Fruit fly (Drosophila melanogaster) whole organism, embryonic: ENCODE data around the gene CG5921.
A peak's percentile ranks its signal among the peaks of the same experiment; 100 is the strongest.

ENCODE experiments used
- Aef1 ChIP-seq: fragments of 200-800 bp; sonication (Bioruptor generic); IDR thresholded peaks from 3 replicates; pipeline ENCODE4 v1.3.6; 2022; ENCODE audit warnings: missing biosample characterization, missing genetic modification characterization
- Atf6 ChIP-seq: fragments of 200-800 bp; sonication (Bioruptor generic); IDR thresholded peaks from 2 replicates; pipeline ENCODE4 v1.3.6; 2022; ENCODE audit warnings: missing biosample characterization, missing genetic modification characterization
- CG11696 ChIP-seq: fragments of 200-800 bp; sonication (Bioruptor generic); IDR thresholded peaks from 2 replicates; pipeline ENCODE4 v1.3.6; 2022; ENCODE audit warnings: missing biosample characterization, missing genetic modification characterization
- CG13424 ChIP-seq: fragments of 200-800 bp; sonication (Bioruptor generic); optimal IDR thresholded peaks from 2 replicates; lab custom pipeline; 2019; ENCODE audit warnings: missing biosample characterization, mild to moderate bottlenecking, missing genetic modification characterization, moderate library complexity
- CG13775 ChIP-seq: fragments of 200-800 bp; sonication (Bioruptor generic); optimal IDR thresholded peaks from 3 replicates; lab custom pipeline; 2017; ENCODE audit warnings: missing biosample characterization, mild to moderate bottlenecking, missing genetic modification characterization
- CG14441 ChIP-seq: fragments of 200-800 bp; sonication (Bioruptor generic); IDR thresholded peaks from 2 replicates; pipeline ENCODE4 v1.3.6; 2022; ENCODE audit warnings: missing biosample characterization, missing genetic modification characterization
- CG14667 ChIP-seq: fragments of 200-800 bp; sonication (Bioruptor generic); IDR thresholded peaks from 2 replicates; pipeline ENCODE4 v1.3.6; 2022; ENCODE audit warnings: missing biosample characterization, missing genetic modification characterization
- CG15514 ChIP-seq: fragments of 200-800 bp; sonication (Bioruptor generic); optimal IDR thresholded peaks from 3 replicates; lab custom pipeline; 2017; ENCODE audit warnings: missing biosample characterization, missing genetic modification characterization, mild to moderate bottlenecking, moderate library complexity, missing genetic modification reagents
- CG16815 ChIP-seq: fragments of 200-800 bp; sonication (Bioruptor generic); optimal IDR thresholded peaks from 3 replicates; lab custom pipeline; 2017; ENCODE audit warnings: missing biosample characterization, mild to moderate bottlenecking, missing genetic modification characterization
- CG2120 ChIP-seq: fragments of 200-800 bp; sonication (Bioruptor generic); optimal IDR thresholded peaks from 3 replicates; lab custom pipeline; 2016; ENCODE audit warnings: missing biosample characterization, missing genetic modification characterization
- CG3163 ChIP-seq: fragments of 200-800 bp; sonication (Bioruptor generic); optimal IDR thresholded peaks from 3 replicates; lab custom pipeline; 2016; ENCODE audit warnings: missing biosample characterization, missing genetic modification characterization
- CG32772 ChIP-seq: fragments of 200-800 bp; sonication (Bioruptor generic); IDR thresholded peaks from 2 replicates; pipeline ENCODE4 v1.3.6; 2022; ENCODE audit warnings: missing biosample characterization, missing genetic modification characterization
- CG34422 ChIP-seq: fragments of 200-800 bp; sonication (Bioruptor generic); IDR thresholded peaks from 3 replicates; pipeline ENCODE4 v1.3.6; 2022; ENCODE audit warnings: missing biosample characterization, missing genetic modification characterization
- CG4707 ChIP-seq: fragments of 200-800 bp; sonication (Bioruptor generic); optimal IDR thresholded peaks from 2 replicates; lab custom pipeline; 2018; ENCODE audit warnings: missing biosample characterization, mild to moderate bottlenecking, missing genetic modification characterization, moderate library complexity
- CG6654 ChIP-seq: fragments of 200-800 bp; sonication (Bioruptor generic); optimal IDR thresholded peaks from 2 replicates; lab custom pipeline; 2017; ENCODE audit warnings: missing biosample characterization, mild to moderate bottlenecking, missing genetic modification characterization
- CG6813 ChIP-seq: fragments of 200-800 bp; sonication (Bioruptor generic); optimal IDR thresholded peaks from 2 replicates; lab custom pipeline; 2017; ENCODE audit warnings: missing biosample characterization, missing genetic modification characterization, mild to moderate bottlenecking, moderate library complexity, missing genetic modification reagents
- CG8290 ChIP-seq, 3 experiments: fragments of 200-800 bp; sonication (Bioruptor generic); optimal IDR thresholded peaks; 2 replicates each; lab custom pipeline; 2016 to 2019; ENCODE audit warnings: missing biosample characterization in 3 of 3, missing genetic modification characterization in 3 of 3, mild to moderate bottlenecking in 2 of 3, moderate library complexity in 1 of 3
- CG8944 ChIP-seq: fragments of 200-800 bp; sonication (Bioruptor generic); optimal IDR thresholded peaks from 3 replicates; lab custom pipeline; 2016; ENCODE audit warnings: missing biosample characterization, missing genetic modification characterization
- Chrac-16 ChIP-seq: fragments of 200-800 bp; sonication (Bioruptor generic); optimal IDR thresholded peaks from 3 replicates; lab custom pipeline; 2016; ENCODE audit warnings: missing biosample characterization, missing genetic modification characterization
- D ChIP-seq, 2 experiments: fragments of 200-800 bp in 1 of 2; fragments of >200 bp in 1 of 2; sonication (Bioruptor generic) in 1 of 2; optimal IDR thresholded peaks; 2 replicates in 1 of 2; 3 replicates in 1 of 2; lab custom pipeline; 2017; ENCODE audit warnings: mild to moderate bottlenecking in 1 of 2, missing biosample characterization in 1 of 2, missing genetic modification characterization in 1 of 2, missing genetic modification reagents in 1 of 2
- Dbx ChIP-seq: fragments of 200-800 bp; sonication (Bioruptor generic); IDR thresholded peaks from 3 replicates; pipeline ENCODE4 v1.3.6; 2022; ENCODE audit warnings: missing biosample characterization, missing genetic modification characterization
- Dek ChIP-seq: fragments of 200-800 bp; sonication (Bioruptor generic); optimal IDR thresholded peaks from 3 replicates; lab custom pipeline; 2019; ENCODE audit warnings: missing biosample characterization, mild to moderate bottlenecking, missing genetic modification characterization, moderate library complexity
- Dref ChIP-seq: fragments of 200-800 bp; sonication (Bioruptor generic); IDR thresholded peaks from 2 replicates; pipeline ENCODE4 v1.3.6; 2022; ENCODE audit warnings: missing biosample characterization, missing genetic modification characterization
- Jarid2 ChIP-seq: fragments of 200-800 bp; sonication (Bioruptor generic); optimal IDR thresholded peaks from 3 replicates; lab custom pipeline; 2017; ENCODE audit warnings: mild to moderate bottlenecking, missing biosample characterization, missing genetic modification reagents, missing genetic modification characterization
- MTF-1 ChIP-seq: fragments of 200-800 bp; sonication (Bioruptor generic); optimal IDR thresholded peaks from 2 replicates; lab custom pipeline; 2018; ENCODE audit warnings: missing biosample characterization, mild to moderate bottlenecking, missing genetic modification characterization, borderline replicate concordance
- Meics ChIP-seq: fragments of 200-800 bp; sonication (Bioruptor generic); optimal IDR thresholded peaks from 2 replicates; lab custom pipeline; 2017; ENCODE audit warnings: missing biosample characterization, mild to moderate bottlenecking, missing genetic modification characterization
- NFAT ChIP-seq: fragments of 200-800 bp; sonication (Bioruptor generic); IDR thresholded peaks from 2 replicates; pipeline ENCODE4 v1.3.6; 2022; ENCODE audit warnings: missing biosample characterization, missing genetic modification characterization
- NfI ChIP-seq: fragments of 200-800 bp; sonication (Bioruptor generic); optimal IDR thresholded peaks from 3 replicates; lab custom pipeline; 2018; ENCODE audit warnings: missing biosample characterization, mild to moderate bottlenecking, missing genetic modification characterization, moderate library complexity
- Oaz ChIP-seq: fragments of 200-800 bp; sonication (Bioruptor generic); IDR thresholded peaks from 2 replicates; pipeline ENCODE4 v1.3.6; 2022; ENCODE audit warnings: missing biosample characterization, missing genetic modification characterization
- Optix ChIP-seq: fragments of 200-800 bp; sonication (Bioruptor generic); IDR thresholded peaks from 3 replicates; pipeline ENCODE4 v1.3.6; 2022; ENCODE audit warnings: missing biosample characterization, missing genetic modification characterization
- Xbp1 ChIP-seq: fragments of 200-800 bp; sonication (Bioruptor generic); optimal IDR thresholded peaks from 3 replicates; lab custom pipeline; 2016; ENCODE audit warnings: missing biosample characterization, mild to moderate bottlenecking, missing genetic modification characterization
- Xrp1 ChIP-seq: fragments of 200-800 bp; sonication (Bioruptor generic); IDR thresholded peaks from 2 replicates; pipeline ENCODE4 v1.3.6; 2022; ENCODE audit warnings: missing biosample characterization, missing genetic modification characterization
- bowl ChIP-seq: fragments of 200-800 bp; sonication (Bioruptor generic); IDR thresholded peaks from 2 replicates; pipeline ENCODE4 v1.3.6; 2022; ENCODE audit warnings: missing biosample characterization, missing genetic modification characterization
- btn ChIP-seq: fragments of 200-800 bp; sonication (Bioruptor generic); optimal IDR thresholded peaks from 2 replicates; lab custom pipeline; 2016; ENCODE audit warnings: missing biosample characterization, missing genetic modification characterization
- chif ChIP-seq, 2 experiments: fragments of 200-800 bp; sonication (Bioruptor generic); optimal IDR thresholded peaks; 3 replicates each; lab custom pipeline; 2016; ENCODE audit warnings: missing biosample characterization in 2 of 2, missing genetic modification characterization in 2 of 2
- chn ChIP-seq: fragments of 200-800 bp; sonication (Bioruptor generic); optimal IDR thresholded peaks from 2 replicates; lab custom pipeline; 2016; ENCODE audit warnings: missing biosample characterization, missing genetic modification characterization
- crp ChIP-seq, 2 experiments: fragments of 200-800 bp; sonication (Bioruptor generic); optimal IDR thresholded peaks; 2 replicates in 1 of 2; 3 replicates in 1 of 2; lab custom pipeline; 2017; ENCODE audit warnings: missing biosample characterization in 2 of 2, missing genetic modification characterization in 2 of 2, mild to moderate bottlenecking in 1 of 2, moderate library complexity in 1 of 2
- h ChIP-seq: fragments of >200 bp; optimal IDR thresholded peaks from 2 replicates; lab custom pipeline; 2017
- lilli ChIP-seq: fragments of 200-800 bp; sonication (Bioruptor generic); optimal IDR thresholded peaks from 3 replicates; lab custom pipeline; 2016; ENCODE audit warnings: missing biosample characterization, missing genetic modification characterization
- lov ChIP-seq, 2 experiments: fragments of 200-800 bp in 1 of 2; fragments of >200 bp in 1 of 2; sonication (Bioruptor generic) in 1 of 2; IDR thresholded peaks in 1 of 2; optimal IDR thresholded peaks in 1 of 2; 2 replicates in 1 of 2; 3 replicates in 1 of 2; pipeline versions ENCODE4 v1.3.6 to Lab custom; 2017 to 2022; ENCODE audit warnings: missing biosample characterization in 1 of 2, missing genetic modification characterization in 1 of 2
- peb ChIP-seq: fragments of 200-800 bp; sonication (Bioruptor generic); IDR thresholded peaks from 2 replicates; pipeline ENCODE4 v1.3.6; 2022; ENCODE audit warnings: missing biosample characterization, missing genetic modification characterization
- pum ChIP-seq: fragments of 200-800 bp; sonication (Bioruptor generic); optimal IDR thresholded peaks from 2 replicates; lab custom pipeline; 2016; ENCODE audit warnings: missing biosample characterization, missing genetic modification characterization
- repo ChIP-seq: fragments of 200-800 bp; sonication (Bioruptor generic); optimal IDR thresholded peaks from 2 replicates; lab custom pipeline; 2016; ENCODE audit warnings: missing biosample characterization, missing genetic modification characterization
- sd ChIP-seq: fragments of 200-800 bp; sonication (Bioruptor generic); optimal IDR thresholded peaks from 3 replicates; lab custom pipeline; 2018; ENCODE audit warnings: missing biosample characterization, mild to moderate bottlenecking, missing genetic modification characterization, moderate library complexity
- sens ChIP-seq: fragments of 200-800 bp; sonication (Bioruptor generic); peaks from one replicate; lab custom pipeline; 2016; ENCODE audit warnings: missing biosample characterization, missing genetic modification characterization
- seq ChIP-seq: fragments of 200-800 bp; sonication (Bioruptor generic); IDR thresholded peaks from 2 replicates; pipeline ENCODE4 v1.3.6; 2022; ENCODE audit warnings: missing biosample characterization, missing genetic modification characterization
- sob ChIP-seq: fragments of 200-800 bp; sonication (Bioruptor generic); IDR thresholded peaks from 2 replicates; pipeline ENCODE4 v1.3.6; 2022; ENCODE audit warnings: missing biosample characterization, missing genetic modification characterization
- sug ChIP-seq: fragments of 200-800 bp; optimal IDR thresholded peaks from 2 replicates; lab custom pipeline; 2019; ENCODE audit warnings: missing biosample characterization, mild to moderate bottlenecking, missing genetic modification characterization, moderate library complexity
- ttk ChIP-seq: fragments of 200-800 bp; sonication (Bioruptor generic); IDR thresholded peaks from 2 replicates; pipeline ENCODE4 v2.1.2; 2022; ENCODE audit warnings: missing biosample characterization, missing genetic modification characterization

The CG5921 gene

DNA sequence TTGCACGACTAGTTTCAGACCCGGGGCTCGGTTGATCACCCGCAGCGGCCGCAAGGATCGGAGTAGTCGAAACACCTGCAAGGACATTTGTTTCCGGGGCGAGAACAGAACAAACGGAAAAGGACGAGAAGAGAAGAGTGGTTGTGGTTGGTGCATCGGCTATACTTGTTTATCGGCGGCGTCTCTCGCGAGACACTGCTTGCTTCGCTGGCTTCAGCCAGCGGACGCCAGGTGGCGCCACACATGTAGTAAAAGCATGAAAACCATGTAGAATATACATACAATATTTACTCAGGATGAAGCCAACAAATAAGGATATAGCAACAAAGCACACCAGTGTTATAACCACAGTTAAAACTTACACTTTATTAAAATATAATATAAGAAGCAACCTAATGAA is 59.2 kb downstream of the CG5921 start:
- TF ChIP-seq CG32772 (GFP tag; lab: Robert Waterston, UW) (peak; percentile 66), Jarid2 (GFP tag; lab: Kevin White, UChicago) (peak; percentile 12), CG8290 (GFP tag; optimal IDR thresholded peaks at IDR 0.05; lab: Kevin White, UChicago) (peak; percentile 60), CG8290 (tag; optimal IDR thresholded peaks at IDR 0.05; lab: Kevin White, UChicago) (no peak), lov (optimal IDR thresholded peaks at IDR 0.05; lab: Kevin White, UChicago) (no peak), lov (GFP tag; IDR thresholded peaks at IDR 0.05; lab: Robert Waterston, UW) (0 out of 3 replicates have a peak, but pooled peaks have one; percentile 71), CG4707 (GFP tag; lab: Kevin White, UChicago) (no peak), Dek (tag; lab: Kevin White, UChicago) (peak; percentile 21), CG11696 (0 out of 2 replicates have a peak, but pooled peaks have one; percentile 23), CG2120 (GFP tag; lab: Kevin White, UChicago) (no peak), Dref (GFP tag; lab: Robert Waterston, UW) (peak; percentile 38), Aef1 (GFP tag; lab: Robert Waterston, UW) (peak; percentile 47; the same call in 1 of the 3 replicates), h (lab: Kevin White, UChicago) (peak; percentile 19), CG15514 (GFP tag; lab: Kevin White, UChicago) (peak; percentile 24), pum (GFP tag; lab: Kevin White, UChicago) (peak; percentile 25), Atf6 (GFP tag; lab: Robert Waterston, UW) (no peak), CG13424 (tag; lab: Kevin White, UChicago) (peak; percentile 54), sens (GFP tag; lab: Kevin White, UChicago) (peak; percentile 48), lilli (GFP tag; lab: Kevin White, UChicago) (no peak), crp (GFP tag; optimal IDR thresholded peaks at IDR 0.05; lab: Kevin White, UChicago) (no peak), Dbx (GFP tag; lab: Robert Waterston, UW) (peak; percentile 68; the same call in 2 of the 3 replicates), Chrac-16 (peak; percentile 38), CG14667 (GFP tag; lab: Robert Waterston, UW) (peak; percentile 29; the same call in 1 of the 2 replicates), D (optimal IDR thresholded peaks at IDR 0.05; lab: Kevin White, UChicago) (no peak), D (GFP tag; optimal IDR thresholded peaks at IDR 0.05; lab: Kevin White, UChicago) (peak; percentile 20), chn (peak; percentile 6), ttk (GFP tag; lab: Robert Waterston, UW) (peak; percentile 35), seq (GFP tag; lab: Robert Waterston, UW) (no peak), Optix (GFP tag; lab: Robert Waterston, UW) (peak; percentile 74), Xrp1 (peak; percentile 67), sd (tag; lab: Kevin White, UChicago) (no peak), Meics (GFP tag; lab: Kevin White, UChicago) (peak; percentile 23), CG14441 (GFP tag; lab: Robert Waterston, UW) (peak; percentile 62), CG13775 (peak; percentile 34), repo (GFP tag; lab: Kevin White, UChicago) (peak; percentile 25), Oaz (0 out of 2 replicates have a peak, but pooled peaks have one; percentile 37), CG6813 (GFP tag; lab: Kevin White, UChicago) (peak; percentile 37), peb (GFP tag; lab: Robert Waterston, UW) (0 out of 2 replicates have a peak, but pooled peaks have one; percentile 17), MTF-1 (GFP tag; lab: Kevin White, UChicago) (peak; percentile 16), CG3163 (peak; percentile 14), btn (GFP tag; lab: Kevin White, UChicago) (peak; percentile 2), CG8944 (GFP tag; lab: Kevin White, UChicago) (peak; percentile 17), Xbp1 (GFP tag; lab: Kevin White, UChicago) (peak; percentile 64), bowl (GFP tag; lab: Robert Waterston, UW) (0 out of 2 replicates have a peak, but pooled peaks have one; percentile 44), sug (tag; lab: Kevin White, UChicago) (no peak), CG16815 (peak; percentile 27), chif (GFP tag; optimal IDR thresholded peaks at IDR 0.05; lab: Kevin White, UChicago) (peak in 1 of 2 experiments; percentile 58), sob (GFP tag; lab: Robert Waterston, UW) (peak; percentile 70; the same call in 1 of the 2 replicates), NfI (GFP tag; lab: Kevin White, UChicago) (peak; percentile 57), NFAT (peak; percentile 76), CG34422 (GFP tag; lab: Robert Waterston, UW) (peak; percentile 72; the same call in 2 of the 3 replicates), CG6654 (peak; percentile 21)
